Fruit fly (Drosophila melanogaster): ENCODE results near the gene NK7.1.

Gene NK7.1

DNA sequence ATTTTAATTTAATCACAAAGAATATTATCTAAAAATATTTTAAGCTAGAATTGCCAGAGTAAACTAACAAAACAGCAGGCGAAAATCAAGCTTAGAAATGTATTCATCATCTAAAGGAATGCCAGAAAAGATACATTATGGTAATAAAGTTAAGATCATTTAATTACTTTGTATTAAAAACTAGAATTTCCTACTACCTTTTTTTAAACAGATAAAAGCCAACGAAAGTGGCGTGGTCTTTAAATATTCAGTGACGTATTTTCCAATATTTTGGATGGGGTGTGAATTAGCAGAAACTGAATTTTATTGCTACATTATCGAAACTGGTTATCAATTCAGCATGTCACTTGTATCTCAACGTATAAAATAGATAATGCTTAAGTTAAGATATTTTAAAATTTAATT is 80.4 kb downstream of the NK7.1 start:
- TF ChIP-seq CG17801 (GFP tag; optimal IDR thresholded peaks at IDR 0.05; ENCODE audit: partially characterized antibody), result no peak

DNA sequence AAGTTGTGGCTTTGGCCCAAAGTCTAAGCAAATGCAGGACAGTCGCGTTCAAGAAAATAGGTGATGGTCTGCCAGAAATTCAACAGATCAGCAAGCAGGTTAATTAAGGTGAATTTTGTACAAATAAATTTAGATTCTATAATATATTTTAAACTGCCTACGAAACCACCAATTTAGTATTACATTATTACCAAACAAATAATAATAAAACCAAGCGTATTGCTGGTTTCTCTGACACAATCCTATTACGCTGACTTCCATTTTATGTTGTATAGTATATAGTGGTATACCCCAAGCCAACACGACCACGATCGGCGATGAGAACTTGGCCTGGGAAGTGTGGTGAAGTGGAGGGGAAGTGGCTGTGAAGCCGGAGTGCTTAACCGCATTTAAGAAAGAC is 81.3 kb downstream of the NK7.1 start:
- TF ChIP-seq CG17801 (GFP tag; optimal IDR thresholded peaks at IDR 0.05; ENCODE audit: partially characterized antibody), result peak; percentile 69

DNA sequence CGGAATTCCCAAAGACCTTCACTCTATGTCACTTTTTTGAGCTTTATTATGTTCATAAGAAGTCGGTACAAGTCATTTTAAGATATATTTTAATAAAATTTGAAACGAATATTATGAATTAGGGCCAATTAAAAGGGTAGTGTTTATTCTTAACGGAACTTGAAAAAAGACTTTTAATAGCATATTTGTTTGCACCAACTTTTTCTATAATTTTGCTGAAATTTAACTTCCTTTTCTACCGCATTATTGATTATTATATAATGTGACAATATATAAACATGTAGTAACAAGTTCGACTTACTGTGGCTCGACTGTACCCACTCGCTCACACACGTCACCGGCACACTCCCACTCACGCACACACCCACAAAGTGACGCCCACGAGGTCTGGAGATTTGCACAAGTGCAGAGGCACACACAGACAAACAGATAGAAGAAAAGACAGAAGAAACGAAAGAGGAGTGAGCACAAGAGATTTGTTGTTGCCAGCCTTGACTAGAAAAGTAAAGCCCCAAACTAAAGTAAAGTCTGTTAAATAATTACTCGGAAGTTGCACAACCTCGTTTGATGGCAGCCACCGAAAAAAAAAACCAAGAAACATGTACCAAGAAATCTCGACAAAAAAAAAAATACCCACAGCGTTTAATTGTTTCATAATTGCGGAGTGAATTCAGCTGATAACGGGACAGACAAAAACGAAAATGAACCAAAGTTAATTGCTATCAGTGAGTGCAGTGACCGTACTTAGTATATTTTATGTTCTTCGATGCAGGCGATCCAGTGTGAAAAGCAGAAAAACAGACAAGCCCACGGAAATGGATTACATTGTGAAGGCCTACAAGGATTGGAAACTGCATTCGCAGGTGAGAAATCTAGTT is 82.6 kb downstream of the NK7.1 start:
- peak; percentile 41 for TF ChIP-seq CG17801 (GFP tag; optimal IDR thresholded peaks at IDR 0.05; ENCODE audit: partially characterized antibody)

DNA sequence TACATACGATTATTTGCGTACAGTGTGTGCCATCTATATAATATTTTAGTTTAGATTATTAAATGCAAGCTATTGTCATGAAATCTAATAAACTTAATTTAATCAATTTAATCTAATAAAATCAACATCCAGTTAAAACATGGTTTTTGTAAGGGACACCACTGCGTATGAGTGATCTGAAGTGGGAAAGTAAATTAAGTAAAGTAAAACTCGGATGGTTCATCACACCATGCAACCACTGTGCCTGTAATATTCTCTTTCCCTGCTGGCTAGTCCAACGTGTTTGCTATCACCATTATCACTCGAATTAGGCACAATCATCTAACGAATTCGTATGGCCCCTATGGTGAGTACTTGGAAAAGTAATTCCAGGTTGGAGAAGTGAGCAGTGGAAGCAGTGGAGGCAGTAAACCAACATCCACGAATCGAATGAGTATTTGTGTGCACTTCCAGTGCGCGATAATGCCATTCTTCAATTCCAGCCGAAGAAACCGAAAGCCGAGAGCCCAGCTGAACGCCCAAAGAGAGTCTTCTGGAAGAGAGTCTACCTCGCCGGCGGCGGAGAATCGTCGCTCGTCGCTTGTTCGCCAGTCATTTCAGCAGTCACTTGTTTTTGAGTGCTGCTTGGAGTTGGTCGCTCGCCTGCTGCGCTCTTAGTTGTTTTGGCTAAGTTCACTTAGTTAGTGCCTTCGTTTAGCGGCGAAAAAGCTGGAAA is 83.9 kb downstream of the NK7.1 start, which contains the start of gene red:
red (plus strand) TSS at position 403 of the 715 bp plus-strand sequence.
- peak; percentile 31 for TF ChIP-seq CG17801 (GFP tag; optimal IDR thresholded peaks at IDR 0.05; ENCODE audit: partially characterized antibody)

DNA sequence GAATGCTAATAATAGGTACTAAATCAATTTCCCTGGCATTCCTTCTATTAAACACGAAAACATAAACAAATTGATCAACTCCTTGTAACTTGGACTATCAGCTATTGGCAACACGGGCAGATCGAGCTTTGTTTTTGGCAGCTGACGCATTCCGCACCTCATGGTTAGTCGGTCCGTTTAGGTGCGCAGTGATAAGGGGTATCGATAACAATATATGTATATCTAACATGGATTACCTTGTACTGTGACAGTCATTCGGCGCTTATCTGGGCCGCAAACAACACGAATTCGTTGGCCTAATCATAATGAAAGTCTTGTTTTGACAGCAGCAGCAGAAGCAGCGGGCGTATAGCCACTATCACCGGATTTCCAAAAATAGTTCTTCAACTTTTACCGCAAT is 84.8 kb downstream of the NK7.1 start:
- TF ChIP-seq CG17801 (GFP tag; optimal IDR thresholded peaks at IDR 0.05; ENCODE audit: partially characterized antibody), result no peak

DNA sequence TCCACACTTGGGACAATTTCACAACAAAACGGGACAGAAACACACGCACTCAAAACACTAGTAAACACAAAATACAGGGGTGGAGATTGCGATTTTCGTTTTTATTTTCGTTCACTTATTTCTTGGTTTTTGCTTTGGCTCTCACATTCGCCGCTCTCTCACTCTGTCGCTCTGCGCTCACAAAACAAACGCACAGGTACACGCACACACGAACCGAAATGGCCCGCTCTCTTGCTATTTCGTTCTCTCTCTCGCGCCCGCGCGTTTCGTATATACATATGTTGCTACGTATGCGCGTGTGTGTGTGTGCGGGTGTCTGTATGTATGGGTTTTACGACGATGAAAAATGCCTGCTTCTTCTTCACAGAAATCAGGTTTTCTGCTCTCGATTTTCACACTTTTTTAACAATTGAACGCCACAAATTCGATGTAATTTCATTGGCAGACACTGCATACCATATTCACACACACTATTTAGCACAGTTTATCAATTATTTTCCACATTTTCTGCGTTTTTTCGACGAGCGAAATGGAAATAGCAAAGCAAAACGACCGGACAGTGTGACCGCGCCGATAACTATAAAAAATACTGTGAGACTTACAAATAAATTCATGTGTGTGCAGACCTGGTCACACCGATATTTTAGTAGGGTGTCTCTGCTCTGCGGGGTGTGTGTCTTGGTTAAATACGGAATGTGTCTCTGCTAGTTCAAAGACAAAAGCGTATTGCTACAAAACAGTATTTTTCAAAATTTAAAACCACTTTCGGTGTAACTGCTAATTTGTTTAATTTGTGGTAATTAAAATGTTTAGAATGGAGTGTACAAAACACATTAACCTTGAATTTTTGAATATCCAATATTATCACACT is 86.2 kb downstream of the NK7.1 start, which contains the start of gene trx:
trx (minus strand) TSS at position 584 of the 871 bp plus-strand sequence.
- peak; percentile 39 for TF ChIP-seq CG17801 (GFP tag; optimal IDR thresholded peaks at IDR 0.05; ENCODE audit: partially characterized antibody)

DNA sequence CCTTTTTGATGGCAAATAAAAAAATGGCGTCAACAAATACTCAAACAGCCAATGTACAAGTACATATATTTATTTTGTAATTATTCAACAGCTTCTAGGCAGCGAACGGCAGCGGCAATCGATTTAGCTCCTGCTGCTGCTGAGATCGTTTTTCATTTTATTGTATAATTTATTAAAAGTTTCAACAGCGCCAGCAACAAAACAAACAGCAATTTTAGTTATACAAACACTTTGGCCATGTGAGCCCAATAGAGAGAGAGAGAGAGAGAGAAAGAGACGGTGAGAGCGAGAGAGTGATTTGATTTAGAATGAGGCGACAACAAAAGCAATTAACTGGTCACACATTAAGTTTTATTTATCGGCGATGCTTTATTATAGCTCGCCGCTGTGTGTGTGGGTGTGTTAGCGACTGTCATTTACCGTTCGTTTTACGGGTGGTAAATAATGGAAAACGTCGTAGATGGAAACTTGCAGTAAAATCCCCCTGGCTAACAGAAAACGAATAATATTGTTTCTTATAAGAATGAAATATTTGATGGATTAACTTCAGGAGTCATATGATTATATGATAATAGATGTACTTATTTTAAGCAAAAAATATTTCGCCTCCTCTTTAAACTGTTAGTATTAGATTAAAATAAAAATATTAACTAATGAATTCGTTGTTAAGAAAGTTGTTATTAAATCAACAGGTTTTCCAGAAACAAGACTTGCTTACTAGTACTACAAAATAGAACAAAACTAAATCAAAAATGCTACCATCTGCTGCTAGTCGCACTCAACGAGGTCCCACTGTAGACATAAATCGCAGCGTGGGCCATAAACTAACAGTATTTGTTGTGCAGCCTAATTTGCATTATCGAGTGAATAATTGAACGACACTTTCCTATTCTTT is 87.4 kb downstream of the NK7.1 start:
- no peak for TF ChIP-seq CG17801 (GFP tag; optimal IDR thresholded peaks at IDR 0.05; ENCODE audit: partially characterized antibody)

DNA sequence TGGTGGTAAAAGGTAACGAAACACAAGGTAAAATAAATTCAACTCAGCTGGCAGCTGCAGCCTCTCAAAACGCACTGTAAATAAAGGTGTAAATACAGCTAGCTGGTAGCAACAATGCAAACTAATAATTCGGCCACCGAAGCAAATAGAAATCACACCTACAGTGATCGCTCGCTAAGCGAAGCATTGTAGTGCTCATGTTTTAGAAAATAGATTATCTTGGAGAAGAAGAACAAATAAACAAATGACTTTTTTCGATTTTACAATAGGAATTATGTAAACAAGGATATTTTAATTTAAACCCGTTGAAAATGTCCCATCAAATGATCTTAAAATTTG is 88.4 kb downstream of the NK7.1 start:
- no peak for TF ChIP-seq CG17801 (GFP tag; optimal IDR thresholded peaks at IDR 0.05; ENCODE audit: partially characterized antibody)

DNA sequence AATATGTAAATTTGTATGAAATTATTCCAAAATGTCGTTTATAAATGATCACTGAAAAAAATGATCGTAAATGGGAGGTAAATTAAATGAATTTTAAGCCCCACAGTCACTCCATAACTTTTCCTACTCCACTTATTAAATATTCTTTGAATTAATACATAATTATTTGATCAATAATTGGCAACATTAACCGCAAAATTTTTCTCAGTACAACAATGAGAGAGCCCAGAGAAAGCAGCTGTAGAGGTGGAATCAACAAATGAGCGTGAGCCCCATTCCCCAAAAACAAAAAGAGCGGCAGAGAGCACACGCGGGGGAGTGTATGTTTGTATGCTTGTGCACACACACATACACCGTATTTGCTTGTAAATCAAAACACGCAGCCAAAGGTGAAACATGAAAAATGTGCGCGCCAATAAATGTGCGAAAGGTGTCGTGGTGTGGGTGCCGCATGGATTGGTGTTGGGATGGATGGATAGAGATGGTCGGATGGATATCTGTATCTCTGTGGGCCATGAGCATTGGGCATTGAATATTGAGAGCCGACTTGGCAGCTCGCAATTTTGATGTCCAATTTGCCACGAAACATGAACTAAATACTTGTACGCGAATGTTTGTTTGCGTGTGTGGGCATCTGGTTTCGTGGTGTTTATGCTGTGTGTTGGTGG is 88.9 kb downstream of the NK7.1 start:
- TF ChIP-seq CG17801 (GFP tag; optimal IDR thresholded peaks at IDR 0.05; ENCODE audit: partially characterized antibody), result peak; percentile 91

DNA sequence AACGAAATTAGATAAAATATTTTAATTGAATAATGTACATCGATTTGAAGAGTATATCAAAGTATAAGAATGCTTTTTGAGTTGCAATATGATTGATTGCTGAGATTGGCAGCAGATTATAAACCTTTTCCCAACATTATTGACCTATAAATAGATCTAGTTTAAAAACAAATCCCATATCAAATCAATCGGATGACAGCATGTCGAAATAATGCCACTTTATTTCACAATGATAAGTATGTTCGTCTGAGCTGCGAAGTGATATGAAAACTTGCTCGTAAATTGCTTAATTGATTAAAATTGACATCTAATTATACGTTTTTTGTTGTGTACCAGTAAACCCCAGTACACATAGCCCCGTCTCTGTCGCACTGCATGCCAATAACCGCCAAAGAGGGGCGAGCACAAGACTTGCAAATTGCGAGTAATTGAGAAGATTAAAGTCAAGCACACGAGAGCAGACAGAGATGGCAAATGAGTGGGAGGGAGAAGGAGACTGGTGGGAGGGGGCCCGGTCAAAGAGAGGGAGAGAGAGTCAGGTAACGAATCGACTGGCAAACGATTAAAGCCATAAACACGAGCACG is 89.6 kb downstream of the NK7.1 start:
- TF ChIP-seq CG17801 (GFP tag; optimal IDR thresholded peaks at IDR 0.05; ENCODE audit: partially characterized antibody), result no peak

DNA sequence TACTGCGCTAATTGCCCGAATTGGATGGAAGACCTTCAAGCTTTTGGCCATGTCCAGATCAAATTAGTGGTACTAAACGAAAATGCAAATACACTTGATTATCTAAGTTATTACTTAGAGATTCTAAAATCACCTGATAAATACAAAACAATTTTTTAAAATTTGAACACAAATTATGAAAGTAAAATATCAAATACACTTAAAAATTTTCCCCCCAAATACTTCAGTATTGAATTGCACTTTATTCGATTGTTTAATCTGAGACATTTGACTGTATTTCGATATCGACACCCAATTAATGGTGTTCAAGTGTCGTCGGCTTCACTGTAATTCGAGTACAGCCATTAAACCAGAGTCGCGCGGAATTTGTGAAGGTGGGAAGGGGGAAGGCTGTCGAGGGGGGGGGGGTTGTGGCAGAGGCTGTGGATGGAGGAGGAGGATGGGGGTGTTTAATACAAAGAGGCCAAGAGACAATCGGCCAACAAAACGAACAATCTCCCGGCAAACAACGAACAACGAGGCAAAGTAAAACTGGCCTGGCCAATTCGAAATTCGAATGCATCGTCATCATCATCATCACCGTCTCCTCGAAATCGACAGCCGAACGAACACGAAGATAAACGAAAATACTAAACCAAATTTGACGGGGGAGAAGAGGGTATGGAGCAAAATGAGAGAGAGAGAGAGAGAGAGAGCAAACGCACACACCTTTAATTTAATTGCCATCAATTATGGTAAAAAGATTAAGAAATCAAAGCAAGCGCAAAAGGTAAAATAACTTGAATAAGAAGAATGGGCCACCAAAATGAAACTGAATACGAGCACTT is 90.3 kb downstream of the NK7.1 start:
- no peak for TF ChIP-seq CG17801 (GFP tag; optimal IDR thresholded peaks at IDR 0.05; ENCODE audit: partially characterized antibody)

DNA sequence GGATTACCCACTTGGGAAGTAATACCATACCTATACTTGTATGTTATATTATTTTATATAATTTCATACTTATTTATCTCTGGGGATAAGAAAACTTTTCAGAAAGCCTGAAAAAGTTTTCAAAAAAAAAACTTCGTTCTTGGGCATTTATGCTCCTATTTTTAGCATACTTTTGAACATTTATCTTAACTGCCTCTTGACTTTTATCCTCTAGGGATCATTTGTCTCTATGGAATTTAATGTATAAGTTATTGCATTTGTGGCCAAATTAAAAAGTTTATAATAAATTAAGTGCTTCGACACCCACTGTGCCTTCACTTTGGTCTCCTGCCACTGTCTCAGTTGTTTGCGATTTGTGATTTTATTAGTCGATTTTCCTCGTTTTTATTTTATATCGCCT is 92.4 kb downstream of the NK7.1 start:
- no peak for TF ChIP-seq CG17801 (GFP tag; optimal IDR thresholded peaks at IDR 0.05; ENCODE audit: partially characterized antibody)

All from ovary, adult (tissue).